Fruit fly (Drosophila melanogaster) whole organism, embryonic: ENCODE results near the gene CG17145.

Source experiments
- Abd-B ChIP-seq: fragments of 200-800 bp; sonication (Bioruptor generic); optimal IDR thresholded peaks from 2 replicates; lab custom pipeline; 2018; ENCODE audit warnings: missing biosample characterization, mild to moderate bottlenecking, missing genetic modification characterization, moderate library complexity
- Antp ChIP-seq: fragments of 200-800 bp; sonication (Bioruptor generic); optimal IDR thresholded peaks from 3 replicates; lab custom pipeline; 2016; ENCODE audit warnings: missing biosample characterization, missing genetic modification characterization
- Atf6 ChIP-seq: fragments of 200-800 bp; sonication (Bioruptor generic); IDR thresholded peaks from 2 replicates; pipeline ENCODE4 v1.3.6; 2022; ENCODE audit warnings: missing biosample characterization, missing genetic modification characterization
- Bgb ChIP-seq: fragments of 200-800 bp; sonication (Bioruptor generic); IDR thresholded peaks from 2 replicates; pipeline ENCODE4 v1.3.6; 2022; ENCODE audit warnings: missing biosample characterization, missing genetic modification characterization; ENCODE audit not compliant: partially characterized antibody
- C15 ChIP-seq: fragments of 200-800 bp; sonication (Bioruptor generic); IDR thresholded peaks from 3 replicates; pipeline ENCODE4 v1.3.6; 2022; ENCODE audit warnings: missing biosample characterization, missing genetic modification characterization
- CG10431 ChIP-seq: fragments of 200-800 bp; sonication (Bioruptor generic); optimal IDR thresholded peaks from 3 replicates; lab custom pipeline; 2018; ENCODE audit warnings: missing biosample characterization, mild to moderate bottlenecking, missing genetic modification characterization
- CG12942 ChIP-seq: fragments of 200-800 bp; sonication (Bioruptor generic); optimal IDR thresholded peaks from 3 replicates; lab custom pipeline; 2016; ENCODE audit warnings: missing biosample characterization, missing genetic modification characterization
- CG13624 ChIP-seq: fragments of 200-800 bp; sonication (Bioruptor generic); optimal IDR thresholded peaks from 2 replicates; lab custom pipeline; 2016; ENCODE audit warnings: missing biosample characterization, missing genetic modification characterization
- CG13894 ChIP-seq: fragments of 200-800 bp; sonication (Bioruptor generic); optimal IDR thresholded peaks from 3 replicates; lab custom pipeline; 2018; ENCODE audit warnings: missing biosample characterization, mild to moderate bottlenecking, missing genetic modification characterization, moderate library complexity
- CG17568 ChIP-seq: fragments of 200-800 bp; sonication (Bioruptor generic); optimal IDR thresholded peaks from 2 replicates; lab custom pipeline; 2018; ENCODE audit warnings: missing biosample characterization, mild to moderate bottlenecking, missing genetic modification characterization, moderate library complexity
- CG17802 ChIP-seq: fragments of 200-800 bp; sonication (Bioruptor generic); optimal IDR thresholded peaks from 2 replicates; lab custom pipeline; 2018; ENCODE audit warnings: missing biosample characterization, mild to moderate bottlenecking, missing genetic modification characterization, moderate library complexity
- CG32772 ChIP-seq: fragments of 200-800 bp; sonication (Bioruptor generic); IDR thresholded peaks from 2 replicates; pipeline ENCODE4 v1.3.6; 2022; ENCODE audit warnings: missing biosample characterization, missing genetic modification characterization
- CG4404 ChIP-seq: fragments of 200-800 bp; sonication (Bioruptor generic); IDR thresholded peaks from 2 replicates; pipeline ENCODE4 v1.3.6; 2022; ENCODE audit warnings: missing biosample characterization, missing genetic modification characterization
- CG4820 ChIP-seq: fragments of 200-800 bp; sonication (Bioruptor generic); optimal IDR thresholded peaks from 3 replicates; lab custom pipeline; 2016; ENCODE audit warnings: missing biosample characterization, missing genetic modification characterization
- CG6272 ChIP-seq: fragments of 200-800 bp; sonication (Bioruptor generic); IDR thresholded peaks from 2 replicates; pipeline ENCODE4 v1.3.6; 2022; ENCODE audit warnings: missing biosample characterization, missing genetic modification characterization
- CG6765 ChIP-seq: fragments of 200-800 bp; sonication (Bioruptor generic); optimal IDR thresholded peaks from 3 replicates; lab custom pipeline; 2017; ENCODE audit warnings: missing biosample characterization, mild to moderate bottlenecking, missing genetic modification characterization
- CG6813 ChIP-seq: fragments of 200-800 bp; sonication (Bioruptor generic); optimal IDR thresholded peaks from 2 replicates; lab custom pipeline; 2017; ENCODE audit warnings: missing biosample characterization, missing genetic modification characterization, mild to moderate bottlenecking, moderate library complexity, missing genetic modification reagents
- CG7786 ChIP-seq: fragments of 200-800 bp; sonication (Bioruptor generic); optimal IDR thresholded peaks from 2 replicates; lab custom pipeline; 2016; ENCODE audit warnings: missing biosample characterization, missing genetic modification characterization
- CG7839 ChIP-seq: fragments of 200-800 bp; sonication (Bioruptor generic); optimal IDR thresholded peaks from 3 replicates; lab custom pipeline; 2018; ENCODE audit warnings: missing biosample characterization, mild to moderate bottlenecking, missing genetic modification characterization, moderate library complexity
- CG9609 ChIP-seq: fragments of 200-800 bp; sonication (Bioruptor generic); optimal IDR thresholded peaks from 3 replicates; lab custom pipeline; 2016; ENCODE audit warnings: missing biosample characterization, missing genetic modification characterization
- Chrac-16 ChIP-seq: fragments of 200-800 bp; sonication (Bioruptor generic); optimal IDR thresholded peaks from 3 replicates; lab custom pipeline; 2016; ENCODE audit warnings: missing biosample characterization, missing genetic modification characterization
- D19A ChIP-seq: fragments of 200-800 bp; optimal IDR thresholded peaks from 3 replicates; lab custom pipeline; 2019; ENCODE audit warnings: missing biosample characterization, mild to moderate bottlenecking, missing genetic modification characterization, moderate library complexity
- Deaf1 ChIP-seq: fragments of 200-800 bp; optimal IDR thresholded peaks from 3 replicates; lab custom pipeline; 2019; ENCODE audit warnings: missing biosample characterization, mild to moderate bottlenecking, missing genetic modification characterization, moderate library complexity
- Hmr ChIP-seq: fragments of 200-800 bp; sonication (Bioruptor generic); optimal IDR thresholded peaks from 3 replicates; lab custom pipeline; 2017; ENCODE audit warnings: mild to moderate bottlenecking, missing biosample characterization, missing genetic modification reagents, missing genetic modification characterization
- Max ChIP-seq: fragments of 200-800 bp; sonication (Bioruptor generic); optimal IDR thresholded peaks from 2 replicates; lab custom pipeline; 2016; ENCODE audit warnings: missing biosample characterization, mild to moderate bottlenecking, missing genetic modification characterization
- Nf-YB ChIP-seq: fragments of 200-800 bp; sonication (Bioruptor generic); optimal IDR thresholded peaks from 3 replicates; lab custom pipeline; 2019; ENCODE audit warnings: missing biosample characterization, mild to moderate bottlenecking, missing genetic modification characterization, moderate library complexity
- Nf-YC ChIP-seq: fragments of 200-800 bp; optimal IDR thresholded peaks from 3 replicates; lab custom pipeline; 2019; ENCODE audit warnings: missing biosample characterization, mild to moderate bottlenecking, missing genetic modification characterization, moderate library complexity
- aop ChIP-seq: fragments of 200-800 bp; sonication (Bioruptor generic); IDR thresholded peaks from 2 replicates; pipeline ENCODE4 v1.3.6; 2022; ENCODE audit warnings: missing biosample characterization, missing genetic modification characterization
- bab2 ChIP-seq: fragments of 200-800 bp; sonication (Bioruptor generic); optimal IDR thresholded peaks from 2 replicates; lab custom pipeline; 2016; ENCODE audit warnings: missing biosample characterization, missing genetic modification characterization
- br ChIP-seq: fragments of >200 bp; optimal IDR thresholded peaks from 2 replicates; lab custom pipeline; 2017
- cad ChIP-seq: fragments of >200 bp; optimal IDR thresholded peaks from 2 replicates; lab custom pipeline; 2017; ENCODE audit warnings: missing biosample characterization, missing genetic modification characterization
- cg ChIP-seq: fragments of 200-800 bp; sonication (Bioruptor generic); optimal IDR thresholded peaks from 3 replicates; lab custom pipeline; 2019; ENCODE audit warnings: missing biosample characterization, mild to moderate bottlenecking, missing genetic modification characterization, moderate library complexity
- dmrt11E ChIP-seq: fragments of 200-800 bp; sonication (Bioruptor generic); optimal IDR thresholded peaks from 3 replicates; lab custom pipeline; 2018; ENCODE audit warnings: missing biosample characterization, mild to moderate bottlenecking, missing genetic modification characterization, moderate library complexity
- dmrt99B ChIP-seq: fragments of 200-800 bp; sonication (Bioruptor generic); optimal IDR thresholded peaks from 2 replicates; lab custom pipeline; 2018; ENCODE audit warnings: missing biosample characterization, mild to moderate bottlenecking, missing genetic modification characterization, moderate library complexity
- fru ChIP-seq: fragments of >200 bp; optimal IDR thresholded peaks from 2 replicates; lab custom pipeline; 2017
- gcm2 ChIP-seq: fragments of 200-800 bp; sonication (Bioruptor generic); optimal IDR thresholded peaks from 2 replicates; lab custom pipeline; 2016; ENCODE audit warnings: missing biosample characterization, missing genetic modification characterization
- hbn ChIP-seq: fragments of 200-800 bp; sonication (Bioruptor generic); IDR thresholded peaks from 2 replicates; pipeline ENCODE4 v1.3.6; 2022; ENCODE audit warnings: missing biosample characterization, missing genetic modification characterization; ENCODE audit not compliant: partially characterized antibody
- insv ChIP-seq, 2 experiments: fragments of 200-800 bp; sonication (Bioruptor generic); optimal IDR thresholded peaks; 3 replicates each; lab custom pipeline; 2016 to 2018; ENCODE audit warnings: missing biosample characterization in 2 of 2, missing genetic modification characterization in 2 of 2
- jing ChIP-seq: fragments of 200-800 bp; sonication (Bioruptor generic); optimal IDR thresholded peaks from 2 replicates; lab custom pipeline; 2018; ENCODE audit warnings: missing biosample characterization, mild to moderate bottlenecking, missing genetic modification characterization
- jumu ChIP-seq: fragments of 200-800 bp; sonication (Bioruptor generic); optimal IDR thresholded peaks from 3 replicates; lab custom pipeline; 2016; ENCODE audit warnings: missing biosample characterization, missing genetic modification characterization
- lmd ChIP-seq: fragments of 200-800 bp; sonication (Bioruptor generic); IDR thresholded peaks from 2 replicates; pipeline ENCODE4 v1.3.6; 2022; ENCODE audit warnings: missing biosample characterization, missing genetic modification characterization
- luna ChIP-seq: fragments of 200-800 bp; sonication (Bioruptor generic); optimal IDR thresholded peaks from 2 replicates; lab custom pipeline; 2016; ENCODE audit warnings: missing biosample characterization, missing genetic modification characterization
- mirr ChIP-seq: fragments of 200-800 bp; sonication (Bioruptor generic); optimal IDR thresholded peaks from 3 replicates; lab custom pipeline; 2018; ENCODE audit warnings: missing biosample characterization, mild to moderate bottlenecking, missing genetic modification characterization
- nmo ChIP-seq: fragments of 200-800 bp; sonication (Bioruptor generic); optimal IDR thresholded peaks from 2 replicates; lab custom pipeline; 2018; ENCODE audit warnings: missing biosample characterization, mild to moderate bottlenecking, missing genetic modification characterization, moderate library complexity
- pnt ChIP-seq: fragments of 200-800 bp; sonication (Bioruptor generic); optimal IDR thresholded peaks from 3 replicates; lab custom pipeline; 2016; ENCODE audit warnings: missing biosample characterization, missing genetic modification characterization
- prd ChIP-seq, 3 experiments: fragments of >200 bp in 2 of 3; fragments of 200-800 bp in 1 of 3; sonication (Bioruptor generic) in 1 of 3; optimal IDR thresholded peaks in 2 of 3; IDR thresholded peaks in 1 of 3; 2 replicates in 2 of 3; 3 replicates in 1 of 3; pipeline versions ENCODE4 v1.3.6 to Lab custom; 2017 to 2022; ENCODE audit warnings: missing biosample characterization in 1 of 3, missing genetic modification characterization in 1 of 3
- pros ChIP-seq: fragments of 200-800 bp; sonication (Bioruptor generic); optimal IDR thresholded peaks from 3 replicates; lab custom pipeline; 2019; ENCODE audit warnings: missing biosample characterization, mild to moderate bottlenecking, missing genetic modification characterization, moderate library complexity
- row ChIP-seq: fragments of 200-800 bp; sonication (Bioruptor generic); IDR thresholded peaks from 3 replicates; pipeline ENCODE4 v1.3.6; 2022; ENCODE audit warnings: missing biosample characterization, missing genetic modification characterization
- schlank ChIP-seq: fragments of 200-800 bp; sonication (Bioruptor generic); optimal IDR thresholded peaks from 2 replicates; lab custom pipeline; 2018; ENCODE audit warnings: missing biosample characterization, mild to moderate bottlenecking, missing genetic modification characterization
- stc ChIP-seq: fragments of 200-800 bp; sonication (Bioruptor generic); IDR thresholded peaks from 2 replicates; pipeline ENCODE4 v1.3.6; 2022; ENCODE audit warnings: missing biosample characterization, missing genetic modification characterization
- trem ChIP-seq: fragments of 200-800 bp; optimal IDR thresholded peaks from 3 replicates; lab custom pipeline; 2019; ENCODE audit warnings: missing biosample characterization, mild to moderate bottlenecking, missing genetic modification characterization, moderate library complexity
- yki ChIP-seq: fragments of >200 bp; optimal IDR thresholded peaks from 3 replicates; lab custom pipeline; 2018

The CG17145 gene

dm6 chr3L:20194731-20195130 is 26.9 kb upstream of the CG17145 start (continued):
- TF ChIP-seq CG6765 (no peak), Chrac-16 (GFP tag; lab: Kevin White, UChicago) (peak; percentile 30), mirr (no peak), D19A (tag; lab: Kevin White, UChicago) (no peak), yki (no peak), schlank (tag; lab: Kevin White, UChicago) (no peak), br (lab: Kevin White, UChicago) (no peak), prd (optimal IDR thresholded peaks at IDR 0.05; lab: Kevin White, UChicago) (no peak), prd (GFP tag; IDR thresholded peaks at IDR 0.05; lab: Robert Waterston, UW) (peak; percentile 75), CG17568 (GFP tag; lab: Kevin White, UChicago) (no peak), pnt (GFP tag; lab: Kevin White, UChicago) (peak; percentile 21), Nf-YB (GFP tag; lab: Kevin White, UChicago) (no peak), fru (no peak), lmd (GFP tag; lab: Robert Waterston, UW) (peak; percentile 43; the same call in 1 of the 2 replicates), gcm2 (GFP tag; lab: Kevin White, UChicago) (no peak), bab2 (GFP tag; lab: Kevin White, UChicago) (peak; percentile 42), CG17802 (tag; lab: Kevin White, UChicago) (no peak), Abd-B (GFP tag; lab: Kevin White, UChicago) (peak; percentile 36), trem (tag; lab: Kevin White, UChicago) (no peak), row (peak; percentile 68), dmrt11E (tag; lab: Kevin White, UChicago) (peak; percentile 41), nmo (GFP tag; lab: Kevin White, UChicago) (peak; percentile 40), CG32772 (peak; percentile 55), CG13624 (GFP tag; lab: Kevin White, UChicago) (peak; percentile 11), CG7839 (peak; percentile 55), CG9609 (GFP tag; lab: Kevin White, UChicago) (no peak), pros (GFP tag; lab: Kevin White, UChicago) (no peak), C15 (GFP tag; lab: Robert Waterston, UW) (no peak), Max (no peak), CG4820 (GFP tag; lab: Kevin White, UChicago) (peak; percentile 8), insv (GFP tag; optimal IDR thresholded peaks at IDR 0.05; lab: Kevin White, UChicago) (no peak), Nf-YC (tag; lab: Kevin White, UChicago) (no peak), cg (no peak), hbn (GFP tag; lab: Robert Waterston, UW) (no peak), jumu (GFP tag; lab: Kevin White, UChicago) (peak; percentile 21), luna (no peak), CG12942 (GFP tag; lab: Kevin White, UChicago) (peak; percentile 4), dmrt99B (tag; lab: Kevin White, UChicago) (peak; percentile 15), Antp (GFP tag; lab: Kevin White, UChicago) (peak; percentile 27), Deaf1 (tag; lab: Kevin White, UChicago) (no peak), CG10431 (GFP tag; lab: Kevin White, UChicago) (no peak), CG13894 (no peak), CG7786 (no peak), stc (GFP tag; lab: Robert Waterston, UW) (no peak), jing (GFP tag; lab: Kevin White, UChicago) (no peak), aop (GFP tag; lab: Robert Waterston, UW) (no peak), Hmr (GFP tag; lab: Kevin White, UChicago) (peak; percentile 39), Bgb (GFP tag; lab: Robert Waterston, UW) (no peak), CG6272 (GFP tag; lab: Robert Waterston, UW) (no peak), CG4404 (GFP tag; lab: Robert Waterston, UW) (0 out of 2 replicates have a peak, but pooled peaks have one; percentile 22), Atf6 (GFP tag; lab: Robert Waterston, UW) (peak; percentile 45; the same call in 1 of the 2 replicates), CG6813 (GFP tag; lab: Kevin White, UChicago) (peak; percentile 32), cad (GFP tag; lab: Kevin White, UChicago) (no peak)
